ENCODE assay signal across 2 worm cellular contexts in genomic region chrV:19986788-19987187, ce11.
TF ChIP-seq lines count a peak whose summit lies in the region.

No protein-coding gene starts in this region.

TF ChIP-seq in whole organism, L4 larva, 104 proteins besides CTCF, POLR2A, EP300 and RAD21:
- TF ChIP-seq saeg-2 (GFP tag; IDR thresholded peaks at IDR 0.05; lab: Robert Waterston, UW) (no peak), set-16 (GFP tag; IDR thresholded peaks at IDR 0.05; lab: Robert Waterston, UW) (peak; percentile 33), egl-43 (GFP tag; IDR thresholded peaks at IDR 0.05; lab: Robert Waterston, UW) (0 out of 2 replicates have a peak, but pooled peaks have one; percentile 18)

TF ChIP-seq in whole organism, young adult, 124 proteins besides CTCF, POLR2A, EP300 and RAD21:
- no peak for TF ChIP-seq dpff-1 (tag; optimal IDR thresholded peaks at IDR 0.05; lab: Kevin White, UChicago)
- peak; percentile 58 for TF ChIP-seq snpc-1.1 (tag; optimal IDR thresholded peaks at IDR 0.05; lab: Kevin White, UChicago; ENCODE audit: insufficient read depth)
- 0 out of 2 replicates have a peak, but pooled peaks have one; percentile 52 for TF ChIP-seq bed-1 (GFP tag; IDR thresholded peaks at IDR 0.05; lab: Robert Waterston, UW)
- no peak for TF ChIP-seq nfya-1 (tag; optimal IDR thresholded peaks at IDR 0.05; lab: Kevin White, UChicago; ENCODE audit: borderline replicate concordance, insufficient read depth)
- no peak; the same call in 1 of the 2 replicates for TF ChIP-seq zfh-2 (GFP tag; conservative IDR thresholded peaks at IDR 0.05; lab: Robert Waterston, UW)
- TF ChIP-seq F39B2.1 (GFP tag; IDR thresholded peaks at IDR 0.05; lab: Robert Waterston, UW) = no peak
- TF ChIP-seq aptf-2 (GFP tag; conservative IDR thresholded peaks at IDR 0.05; lab: Robert Waterston, UW) = no peak
- no peak for TF ChIP-seq pha-4 (tag; optimal IDR thresholded peaks at IDR 0.05; lab: Kevin White, UChicago)
- TF ChIP-seq B0019.2 (GFP tag; conservative IDR thresholded peaks at IDR 0.05; lab: Robert Waterston, UW) = no peak
- no peak for TF ChIP-seq repo-1 (tag; optimal IDR thresholded peaks at IDR 0.05; lab: Kevin White, UChicago)
- TF ChIP-seq let-607 (tag; optimal IDR thresholded peaks at IDR 0.05; lab: Kevin White, UChicago) = no peak
- TF ChIP-seq Y53F4B.3 (GFP tag; IDR thresholded peaks at IDR 0.05; lab: Robert Waterston, UW) = no peak
- TF ChIP-seq snpc-4 (GFP tag; optimal IDR thresholded peaks at IDR 0.05; lab: Kevin White, UChicago) = no peak
- peak in 2 of 4 experiments; percentile 69 to 75 for TF ChIP-seq snpc-4 (tag; optimal IDR thresholded peaks at IDR 0.05; lab: Kevin White, UChicago)
